Worm (Caenorhabditis elegans): ENCODE results near the gene Y66D12A.3.

DNA sequence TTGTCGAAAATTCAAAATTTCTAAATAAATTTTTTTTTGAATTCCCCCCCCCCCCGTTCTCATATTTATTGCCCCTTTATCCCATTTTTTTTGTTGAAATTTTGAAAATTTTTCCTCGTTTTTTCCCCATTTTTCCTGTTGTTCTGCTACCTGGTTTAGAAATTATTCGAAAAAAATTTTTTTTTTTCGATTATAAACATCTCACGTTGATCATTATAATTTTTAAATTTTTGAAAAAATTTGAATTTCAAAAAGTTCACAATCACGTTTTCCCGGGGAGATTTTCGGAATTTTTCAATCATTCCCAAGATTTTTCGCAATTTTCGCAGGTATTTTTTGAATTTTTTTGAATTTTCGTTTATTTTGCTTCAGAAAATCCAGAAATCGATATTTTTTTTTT, at the start of gene Y66D12A.3:
- TF ChIP-seq drap-1 (GFP tag; optimal IDR thresholded peaks at IDR 0.05) (no peak), elt-1 (tag; optimal IDR thresholded peaks at IDR 0.05; ENCODE audit: borderline replicate concordance, insufficient read depth) (no peak), snpc-4 (tag; optimal IDR thresholded peaks at IDR 0.05) (no peak), mab-5 (tag; optimal IDR thresholded peaks at IDR 0.05) (no peak), unc-39 (tag; optimal IDR thresholded peaks at IDR 0.05) (no peak), elt-3 (tag; optimal IDR thresholded peaks at IDR 0.05) (no peak), ces-1 (GFP tag; optimal IDR thresholded peaks at IDR 0.05) (no peak), ceh-83 (GFP tag; optimal IDR thresholded peaks at IDR 0.05) (no peak), sptf-1 (tag; optimal IDR thresholded peaks at IDR 0.05) (no peak), unc-62 (GFP tag; optimal IDR thresholded peaks at IDR 0.05) (no peak), nhr-76 (tag; optimal IDR thresholded peaks at IDR 0.05) (no peak), ceh-43 (GFP tag; optimal IDR thresholded peaks at IDR 0.05) (no peak), lin-32 (GFP tag; optimal IDR thresholded peaks at IDR 0.05) (no peak)

Data from whole organism, mixed stage, embryonic.